Fruit fly (Drosophila melanogaster): ENCODE results near the gene CG32264.
A peak's percentile ranks its signal among the peaks of the same experiment; 100 is the strongest.

CG32264 gene

dm6 chr3L:3773317-3773716 lies 32.9 kb downstream of the CG32264 start:
- TF ChIP-seq chinmo (GFP tag; IDR thresholded peaks at IDR 0.05; ENCODE audit: partially characterized antibody) = peak; percentile 74; the same call in 1 of the 4 replicates
- no peak for TF ChIP-seq CG12659 (GFP tag; optimal IDR thresholded peaks at IDR 0.05)
- no peak for TF ChIP-seq Blimp-1 (GFP tag; optimal IDR thresholded peaks at IDR 0.05)
- TF ChIP-seq CkIIα-i1 (GFP tag; IDR thresholded peaks at IDR 0.05) = no peak
- TF ChIP-seq dmrt11E (tag; optimal IDR thresholded peaks at IDR 0.05) = no peak
- TF ChIP-seq HHEX (GFP tag; optimal IDR thresholded peaks at IDR 0.05) = no peak

- peak; percentile 5 for TF ChIP-seq HLH54F (GFP tag; optimal IDR thresholded peaks at IDR 0.05)
- TF ChIP-seq CG13287 (GFP tag; IDR thresholded peaks at IDR 0.05; ENCODE audit: partially characterized antibody) = peak; percentile 69
- peak; percentile 34 for TF ChIP-seq CG2678 (tag; optimal IDR thresholded peaks at IDR 0.05)
- TF ChIP-seq NC2α (GFP tag; optimal IDR thresholded peaks at IDR 0.05) = no peak
- TF ChIP-seq CG3995 (GFP tag; optimal IDR thresholded peaks at IDR 0.05) = no peak
- no peak for TF ChIP-seq ttk (GFP tag; IDR thresholded peaks at IDR 0.05)
- TF ChIP-seq NfI (GFP tag; optimal IDR thresholded peaks at IDR 0.05) = peak; percentile 44
- no peak for TF ChIP-seq CG15514 (GFP tag; optimal IDR thresholded peaks at IDR 0.05)
- peak in 1 of 2 experiments; percentile 60 for TF ChIP-seq Hr51 (GFP tag; optimal IDR thresholded peaks at IDR 0.05)
- no peak for TF ChIP-seq CG9727 (GFP tag; optimal IDR thresholded peaks at IDR 0.05)
- peak; percentile 26 for TF ChIP-seq PHDP (tag; optimal IDR thresholded peaks at IDR 0.05)
- TF ChIP-seq H15 (GFP tag; IDR thresholded peaks at IDR 0.05) = no peak
- no peak for TF ChIP-seq Taf1 (GFP tag; IDR thresholded peaks at IDR 0.05)
- TF ChIP-seq Fer2 (tag; optimal IDR thresholded peaks at IDR 0.05) = no peak
- peak; percentile 32 for TF ChIP-seq unpg (GFP tag; optimal IDR thresholded peaks at IDR 0.05)
- no peak for TF ChIP-seq tin (GFP tag; optimal IDR thresholded peaks at IDR 0.05)
- peak; percentile 51; the same call in 1 of the 2 replicates for TF ChIP-seq CG32532 (GFP tag; IDR thresholded peaks at IDR 0.05)
- no peak for TF ChIP-seq nau (GFP tag; optimal IDR thresholded peaks at IDR 0.05)
- TF ChIP-seq CG2120 (GFP tag; optimal IDR thresholded peaks at IDR 0.05) = peak; percentile 64
- no peak for TF ChIP-seq nom (GFP tag; optimal IDR thresholded peaks at IDR 0.05)
- no peak for TF ChIP-seq Mrtf (GFP tag; IDR thresholded peaks at IDR 0.05)
- peak; percentile 86 for TF ChIP-seq Med (GFP tag)
- TF ChIP-seq Abd-B (GFP tag; optimal IDR thresholded peaks at IDR 0.05) = no peak
- no peak for TF ChIP-seq tx (GFP tag; optimal IDR thresholded peaks at IDR 0.05)
- TF ChIP-seq CG7357 (GFP tag; IDR thresholded peaks at IDR 0.05) = no peak
- peak; percentile 21; the same call in 1 of the 3 replicates for TF ChIP-seq Doc3 (GFP tag; IDR thresholded peaks at IDR 0.05; ENCODE audit: partially characterized antibody)
- peak; percentile 33; the same call in 1 of the 2 replicates for TF ChIP-seq ranshi (GFP tag; IDR thresholded peaks at IDR 0.05)
- no peak for TF ChIP-seq Adf1 (GFP tag; IDR thresholded peaks at IDR 0.05)
- peak; percentile 22 for TF ChIP-seq CG7839 (tag; optimal IDR thresholded peaks at IDR 0.05)
- TF ChIP-seq CG12769 (tag; optimal IDR thresholded peaks at IDR 0.05) = peak; percentile 23
- peak; percentile 25; the same call in 1 of the 2 replicates for TF ChIP-seq E2f2 (GFP tag; IDR thresholded peaks at IDR 0.05)
- no peak for TF ChIP-seq yki (optimal IDR thresholded peaks at IDR 0.05)
- TF ChIP-seq cg (GFP tag; optimal IDR thresholded peaks at IDR 0.05) = no peak
- TF ChIP-seq Neu2 (GFP tag; optimal IDR thresholded peaks at IDR 0.05; ENCODE audit: borderline replicate concordance) = no peak
- peak; percentile 2 for TF ChIP-seq CG12659 (GFP tag; optimal IDR thresholded peaks at IDR 0.05)
- TF ChIP-seq CG10209 (GFP tag; optimal IDR thresholded peaks at IDR 0.05) = peak; percentile 10
- TF ChIP-seq oc (tag; optimal IDR thresholded peaks at IDR 0.05) = no peak
- no peak for TF ChIP-seq pita (GFP tag; optimal IDR thresholded peaks at IDR 0.05)
- TF ChIP-seq luna (GFP tag; optimal IDR thresholded peaks at IDR 0.05) = no peak
- peak; percentile 49 for TF ChIP-seq CG13424 (tag; optimal IDR thresholded peaks at IDR 0.05)
- TF ChIP-seq Atf-2 (GFP tag; optimal IDR thresholded peaks at IDR 0.05) = no peak
- TF ChIP-seq CG10366 (GFP tag; IDR thresholded peaks at IDR 0.05) = peak; percentile 38; the same call in 1 of the 2 replicates
Measured at dm6 chr3L:3772284-3772987, 33.8 kb downstream of the CG32264 start.
